Worm (Caenorhabditis elegans) whole organism, L4/young adult: ENCODE measurements around the gene B0432.1.

Experiments
- W03F9.2 ChIP-seq: fragments of 150-350 bp; optimal IDR thresholded peaks from 2 replicates; lab custom pipeline; 2014; ENCODE audit warnings: missing biosample characterization, missing genetic modification characterization
- dao-5 ChIP-seq: sonication (generic microtip); optimal IDR thresholded peaks from 2 replicates; lab custom pipeline; 2016; ENCODE audit warnings: missing genotype, missing genetic modification characterization, moderate library complexity, missing compliant biosample characterization
- him-1 ChIP-seq: sonication (generic microtip); optimal IDR thresholded peaks from 2 replicates; lab custom pipeline; 2016; ENCODE audit warnings: missing genotype, missing genetic modification reagents, missing genetic modification characterization, missing compliant biosample characterization

Gene B0432.1

DNA sequence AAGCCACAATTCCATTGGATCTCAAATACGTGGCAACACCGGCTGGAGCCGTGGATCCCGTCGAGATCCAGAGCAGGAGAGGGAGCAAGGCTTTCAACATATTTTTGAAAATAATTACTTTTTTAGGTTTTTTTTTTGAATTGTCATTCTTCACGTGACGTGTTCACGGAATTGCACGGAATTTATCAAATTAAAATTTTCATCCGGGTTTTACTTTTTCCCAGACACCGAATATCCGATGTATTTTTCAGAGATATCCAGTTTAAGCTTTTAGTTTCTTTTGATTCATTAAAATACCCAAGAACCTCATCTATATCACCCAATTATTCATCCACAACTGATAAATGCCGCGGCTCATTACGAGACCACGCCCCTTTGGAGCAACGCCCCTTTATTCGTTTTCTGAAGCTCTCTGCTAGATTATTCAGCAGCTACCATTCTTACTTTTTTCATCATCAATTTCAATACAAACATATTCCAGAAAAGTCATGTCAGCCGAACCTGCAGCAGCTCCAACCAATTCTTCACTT, at the start of gene B0432.1, which contains the start of gene clec-117:
Gene B0432.1, plus strand, starts transcription at position 480 of the 530 bp plus-strand sequence.
Gene clec-117, minus strand, starts transcription at position 101 of the 530 bp plus-strand sequence.
- no peak for TF ChIP-seq dao-5
- TF ChIP-seq him-1 (tag; lab: Kevin White, UChicago) = no peak

DNA sequence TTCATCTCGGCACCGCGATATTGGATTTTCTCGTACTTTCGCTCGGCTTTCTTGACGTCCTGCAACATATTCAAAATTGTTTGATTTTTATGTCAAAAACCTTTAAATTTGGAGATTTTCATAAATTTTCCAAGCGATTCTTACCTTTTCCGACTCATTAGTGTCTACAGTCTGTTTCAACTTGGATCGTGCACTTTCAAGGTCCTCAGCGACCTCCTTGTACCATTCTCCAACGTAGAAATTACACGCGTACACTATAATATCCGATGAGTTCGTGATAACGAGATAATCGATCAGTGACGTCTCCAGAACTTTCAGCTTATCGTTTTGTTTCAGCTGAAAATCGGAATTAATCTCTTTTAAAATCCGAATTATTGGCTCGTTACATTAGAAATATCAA, 49.5 kb upstream of the B0432.1 start:
- no peak for TF ChIP-seq W03F9.2 (tag; lab: Kevin White, UChicago)

DNA sequence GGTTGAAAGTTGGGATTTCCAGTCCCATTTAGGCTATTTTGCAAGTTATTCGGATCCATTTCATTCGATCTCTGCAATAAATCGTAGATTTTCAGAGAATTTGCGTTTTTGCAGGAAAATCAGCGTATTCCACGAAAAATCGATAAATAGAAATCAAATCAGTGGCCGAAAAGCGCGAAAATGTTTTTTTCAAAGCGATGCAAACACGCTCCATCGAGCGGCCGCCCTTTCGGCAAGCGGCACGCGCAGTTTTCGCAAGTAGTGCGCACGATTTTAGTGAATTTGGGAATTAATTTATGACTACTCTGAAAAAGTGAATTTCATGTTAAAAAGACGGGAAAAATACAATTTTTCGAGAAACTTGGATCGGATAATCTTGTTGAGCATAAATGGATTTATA, 42.1 kb upstream of the B0432.1 start:
- TF ChIP-seq dao-5 (peak; percentile 32), him-1 (tag; lab: Kevin White, UChicago) (peak; percentile 49), W03F9.2 (tag; lab: Kevin White, UChicago) (peak; percentile 93)

DNA sequence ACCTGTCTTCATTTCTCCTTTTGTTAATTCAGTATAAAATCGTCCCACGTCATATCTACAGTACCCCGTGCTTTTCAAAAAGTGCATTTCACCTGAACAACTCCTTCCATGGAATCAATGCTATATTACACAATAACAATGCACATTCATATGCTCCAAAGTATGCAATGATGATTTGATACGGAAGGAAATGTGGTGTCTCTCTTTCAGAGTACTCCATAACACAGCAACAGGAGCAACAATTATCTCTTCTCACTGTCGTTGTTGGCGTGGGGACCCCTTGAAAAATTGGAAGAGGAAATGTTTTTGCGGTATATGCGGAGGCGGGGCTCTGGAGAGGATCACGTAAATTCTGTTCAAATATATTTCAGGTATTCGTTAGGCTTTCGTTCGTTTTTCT, 39.7 kb upstream of the B0432.1 start, which contains the start of gene cat-2:
Gene cat-2, plus strand, starts transcription at position 301 of the 400 bp plus-strand sequence.
- TF ChIP-seq him-1 (tag; lab: Kevin White, UChicago) (no peak), W03F9.2 (tag; lab: Kevin White, UChicago) (no peak), dao-5 (no peak)

DNA sequence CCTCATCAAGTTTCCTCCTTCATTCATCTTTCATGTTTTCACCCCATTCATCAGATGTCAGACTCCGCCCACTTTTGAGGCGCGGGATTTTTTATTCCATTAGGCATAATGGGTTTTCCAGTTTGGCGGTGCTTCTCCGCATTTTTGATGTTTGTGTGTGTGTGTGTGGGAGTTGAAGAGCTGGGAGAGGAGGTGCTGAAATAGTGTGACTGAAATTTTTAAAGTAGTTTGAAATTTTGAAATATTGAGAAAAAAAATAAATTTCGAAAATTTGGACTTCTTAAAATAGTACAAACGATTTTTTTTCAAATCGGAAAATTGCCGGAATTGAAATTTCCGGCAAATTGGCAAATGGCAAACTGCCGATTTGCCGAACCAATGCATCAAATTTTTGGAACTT, 33.6 kb upstream of the B0432.1 start, which contains the start of gene scc-2:
Gene scc-2, minus strand, starts transcription at position 101 of the 400 bp plus-strand sequence.
- TF ChIP-seq dao-5 = no peak
- no peak for TF ChIP-seq W03F9.2 (tag; lab: Kevin White, UChicago)
- TF ChIP-seq him-1 (tag; lab: Kevin White, UChicago) = no peak

DNA sequence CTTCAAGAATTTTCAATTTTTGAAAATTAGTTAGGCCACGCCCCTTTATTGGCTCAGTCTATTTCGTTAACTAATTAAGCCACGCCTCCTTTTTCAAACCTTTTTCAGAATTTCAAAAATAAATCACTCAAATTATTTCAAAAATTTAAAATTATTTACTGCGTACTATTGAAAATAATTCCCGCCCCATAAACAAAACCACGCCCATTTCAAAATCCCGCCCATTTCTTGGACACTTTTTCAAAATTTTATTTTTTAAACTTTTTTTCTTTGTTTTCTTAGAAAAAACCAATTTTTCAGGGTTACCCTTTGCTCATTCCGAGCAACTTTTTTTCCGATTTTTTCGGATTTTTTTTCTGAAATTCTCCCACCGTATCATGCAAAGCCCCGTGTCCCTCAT, 33.1 kb upstream of the B0432.1 start, which contains the start of gene B0432.14:
Gene B0432.14, plus strand, starts transcription at position 301 of the 400 bp plus-strand sequence.
- no peak for TF ChIP-seq him-1 (tag; lab: Kevin White, UChicago)
- no peak for TF ChIP-seq W03F9.2 (tag; lab: Kevin White, UChicago)
- no peak for TF ChIP-seq dao-5

DNA sequence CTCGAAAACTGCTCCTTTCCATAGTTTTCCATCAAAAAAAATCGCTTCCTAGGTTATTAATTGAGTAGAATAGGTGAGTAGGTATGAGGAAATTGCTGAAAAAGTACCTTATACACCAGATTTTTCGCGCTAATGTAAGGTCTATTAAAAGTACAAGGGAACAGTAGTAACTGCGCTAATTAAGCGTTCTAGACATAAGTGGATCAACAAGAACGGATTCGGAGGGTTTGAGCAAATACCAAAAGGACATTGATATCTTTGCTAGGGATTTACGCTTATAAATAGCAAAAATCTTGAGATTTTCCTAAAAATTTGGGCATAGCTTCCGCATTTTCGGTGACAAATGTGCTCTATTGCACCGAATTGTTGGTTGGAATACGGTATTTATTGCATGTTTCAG, 23.3 kb upstream of the B0432.1 start, which contains the start of gene B0432.7:
Gene B0432.7, minus strand, starts transcription at position 101 of the 400 bp plus-strand sequence.
- no peak for TF ChIP-seq W03F9.2 (tag; lab: Kevin White, UChicago)

DNA sequence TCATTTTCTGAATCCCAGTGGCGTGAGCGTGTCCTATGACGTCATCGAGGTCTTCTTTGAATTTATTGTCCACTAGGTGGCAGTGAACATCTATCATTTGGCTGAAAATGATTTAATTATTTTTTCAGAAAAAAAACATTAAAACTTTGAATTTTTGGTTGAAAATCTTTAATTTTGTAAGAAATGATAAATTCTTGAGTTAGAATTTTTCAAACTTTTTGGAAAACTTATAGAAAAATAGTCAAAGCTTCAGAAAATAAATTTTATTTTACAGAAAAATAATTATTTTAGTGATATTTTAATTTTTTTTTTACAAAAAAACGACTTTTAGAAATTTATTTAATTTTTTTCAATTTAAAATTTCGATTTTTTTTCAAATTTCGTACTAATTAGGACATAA, 18.6 kb upstream of the B0432.1 start, which contains the start of gene B0432.8:
Gene B0432.8, minus strand, starts transcription at position 101 of the 400 bp plus-strand sequence.
- TF ChIP-seq him-1 (tag; lab: Kevin White, UChicago) (no peak), dao-5 (no peak)

DNA sequence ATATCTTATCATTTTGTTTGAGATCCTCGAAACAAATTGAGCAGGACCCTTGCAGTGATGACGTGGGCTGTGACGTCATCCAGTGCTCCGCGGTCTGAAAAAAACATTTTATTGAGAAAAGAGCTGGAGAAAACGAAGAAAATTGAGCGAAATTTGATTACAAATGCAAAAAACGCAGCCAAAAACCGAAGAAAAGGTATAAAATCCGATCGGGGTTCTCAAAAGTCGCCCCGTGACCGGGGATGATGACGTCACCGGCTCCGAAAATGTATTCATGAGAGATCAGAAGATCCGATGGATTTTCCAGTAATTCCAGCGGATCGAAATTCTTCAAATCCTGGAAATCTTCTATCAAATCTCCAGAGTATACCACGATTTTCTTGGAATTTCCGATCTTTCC, 14.7 kb upstream of the B0432.1 start, which contains the start of gene trul-1:
Gene trul-1, minus strand, starts transcription at position 101 of the 400 bp plus-strand sequence.
- no peak for TF ChIP-seq dao-5
- no peak for TF ChIP-seq him-1 (tag; lab: Kevin White, UChicago)
- TF ChIP-seq W03F9.2 (tag; lab: Kevin White, UChicago) = no peak

DNA sequence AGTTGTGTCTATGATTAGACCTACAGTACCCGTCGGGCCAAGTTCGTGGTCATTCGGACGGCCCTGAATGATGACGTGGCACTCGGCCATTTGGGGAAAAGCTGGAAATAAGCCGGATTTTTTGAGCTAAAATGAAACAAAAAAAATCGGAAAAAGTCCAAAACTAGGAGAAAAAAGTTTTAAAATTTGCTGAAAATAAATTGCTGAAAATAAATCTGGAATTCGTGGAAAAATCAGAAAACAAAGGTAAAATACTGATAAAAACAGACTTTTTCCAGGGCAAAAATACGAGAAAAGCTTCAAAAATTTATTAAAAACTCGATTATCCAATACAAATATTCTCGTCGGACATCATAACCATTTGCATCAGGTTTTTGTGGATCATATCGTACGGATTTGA, 13.6 kb upstream of the B0432.1 start, which contains the start of gene B0432.9:
Gene B0432.9, minus strand, starts transcription at position 101 of the 400 bp plus-strand sequence.
- no peak for TF ChIP-seq W03F9.2 (tag; lab: Kevin White, UChicago)
- no peak for TF ChIP-seq dao-5
- no peak for TF ChIP-seq him-1 (tag; lab: Kevin White, UChicago)

DNA sequence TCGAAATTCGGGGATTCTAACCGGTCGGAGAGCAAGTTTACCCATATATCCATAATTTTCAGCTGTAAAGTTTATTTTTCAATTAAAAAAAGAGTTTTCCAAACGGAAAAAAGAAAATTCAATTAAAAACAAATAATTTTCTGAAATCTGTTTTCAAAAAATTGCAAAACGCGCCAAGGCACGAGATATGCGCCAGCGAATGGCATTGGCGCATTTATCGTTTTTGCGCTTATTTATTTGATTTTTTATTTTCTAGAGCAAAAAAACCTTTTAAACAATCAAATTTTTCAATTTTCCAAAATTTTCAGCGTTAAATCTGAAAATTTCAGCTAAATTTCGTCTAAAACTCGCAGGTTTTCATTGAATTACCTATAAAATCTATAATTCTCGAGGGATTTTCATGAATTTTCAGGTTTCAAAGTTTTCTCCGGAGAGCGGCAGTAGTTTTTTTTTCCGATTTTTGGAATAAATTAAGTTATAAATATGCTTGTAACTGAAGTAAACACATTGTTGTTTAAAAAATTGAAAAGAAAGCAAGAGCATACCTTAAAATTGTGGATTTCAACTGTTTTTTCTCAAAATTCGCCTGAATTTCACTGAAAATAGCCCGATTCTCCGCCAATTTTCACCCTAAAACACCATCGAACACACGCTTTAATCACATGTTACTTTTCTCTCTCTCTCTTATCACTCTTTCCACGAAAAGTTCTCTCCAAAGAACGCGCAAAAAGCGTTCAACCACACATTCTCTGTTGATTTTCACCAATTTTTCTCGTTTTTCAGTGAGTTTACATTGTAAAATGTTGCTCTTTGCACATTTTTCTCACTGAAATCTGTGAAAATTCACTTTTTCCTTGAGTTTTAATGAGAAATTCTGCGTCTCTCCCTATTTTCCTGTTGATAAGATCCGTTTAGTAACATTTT, 11.3 kb upstream of the B0432.1 start, which contains the start of gene B0432.10:
Gene B0432.10, minus strand, starts transcription at position 649 of the 924 bp plus-strand sequence.
- TF ChIP-seq W03F9.2 (tag; lab: Kevin White, UChicago) (peak; percentile 84), him-1 (tag; lab: Kevin White, UChicago) (no peak)

DNA sequence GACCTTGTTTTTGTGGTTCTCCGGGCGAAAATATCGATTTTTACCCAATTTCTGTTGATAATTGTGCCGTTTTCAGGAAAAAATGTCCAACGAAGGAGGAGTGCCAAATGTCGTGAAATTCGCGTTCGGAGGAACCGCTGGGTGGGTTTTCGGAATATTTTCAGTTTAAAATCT, 10.8 kb upstream of the B0432.1 start, which contains the start of gene misc-1:
Gene misc-1, plus strand, starts transcription at position 75 of the 174 bp plus-strand sequence.
- no peak for TF ChIP-seq him-1 (tag; lab: Kevin White, UChicago)
- TF ChIP-seq dao-5 = no peak
- TF ChIP-seq W03F9.2 (tag; lab: Kevin White, UChicago) = no peak

DNA sequence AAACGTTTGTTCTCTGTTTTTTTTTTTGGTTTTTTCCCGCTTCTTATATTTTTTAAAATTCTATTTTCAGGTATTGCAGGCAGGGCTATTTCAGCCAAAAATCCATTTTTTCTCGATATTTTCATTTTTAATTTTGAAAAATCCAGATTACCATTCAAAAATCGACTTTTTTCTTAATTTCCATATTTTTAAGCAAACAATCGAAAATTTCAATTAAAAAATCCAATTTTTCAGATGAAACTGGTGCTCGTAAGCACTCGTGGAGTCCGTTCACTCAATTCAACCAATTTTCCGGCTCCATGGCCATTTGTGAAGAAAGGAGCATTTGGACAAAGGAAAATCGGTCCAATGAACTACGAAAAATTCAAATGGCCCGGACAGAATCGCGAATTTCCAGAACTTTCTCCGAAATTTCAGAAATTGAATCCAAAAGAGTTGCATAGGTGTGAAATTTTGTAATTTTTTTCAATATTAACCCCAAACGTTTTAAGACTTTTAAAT, 8.4 kb upstream of the B0432.1 start, which contains the start of gene mrpl-41:
Gene mrpl-41, plus strand, starts transcription at position 235 of the 501 bp plus-strand sequence.
- TF ChIP-seq dao-5 (no peak), him-1 (tag; lab: Kevin White, UChicago) (no peak)

DNA sequence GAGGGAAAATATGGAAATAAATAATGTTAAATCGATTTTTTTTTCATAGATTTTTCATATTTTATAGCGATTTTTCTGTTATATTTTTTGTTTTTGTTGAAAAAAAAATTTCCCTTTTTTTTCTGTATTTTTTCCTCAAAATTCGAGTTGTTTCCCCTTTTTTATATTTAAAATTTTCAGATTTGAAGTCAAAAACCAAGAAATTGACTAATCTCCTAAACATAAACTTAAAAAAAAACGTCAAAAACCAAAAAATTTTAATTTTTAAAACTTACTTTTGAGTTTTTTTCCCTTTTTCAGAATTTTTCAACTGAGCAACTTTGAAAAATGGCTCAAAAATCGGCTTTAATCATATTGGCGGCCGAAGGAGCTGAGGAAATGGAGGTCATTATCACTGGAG, 6.9 kb upstream of the B0432.1 start, which contains the start of gene djr-1.1:
Gene djr-1.1, plus strand, starts transcription at position 301 of the 400 bp plus-strand sequence.
- TF ChIP-seq dao-5 (no peak), him-1 (tag; lab: Kevin White, UChicago) (no peak), W03F9.2 (tag; lab: Kevin White, UChicago) (no peak)
